Worm (Caenorhabditis elegans) whole organism, late embryonic: ENCODE data around the gene T09B9.1.

Experiments used
- C38D4.7 ChIP-seq: fragments of 200-800 bp; sonication (Bioruptor generic); optimal IDR thresholded peaks from 2 replicates; lab custom pipeline; 2018; ENCODE audit warnings: mild to moderate bottlenecking, missing genetic modification characterization, moderate library complexity, missing compliant biosample characterization
- F13H6.1 ChIP-seq: sonication (generic microtip); optimal IDR thresholded peaks from 2 replicates; lab custom pipeline; 2016; ENCODE audit warnings: missing genetic modification characterization, missing compliant biosample characterization
- K02D7.2 ChIP-seq: sonication (generic microtip); optimal IDR thresholded peaks from 2 replicates; lab custom pipeline; 2017; ENCODE audit warnings: mild to moderate bottlenecking, missing genetic modification characterization, missing compliant biosample characterization
- K09A11.1 ChIP-seq: sonication (generic microtip); optimal IDR thresholded peaks from 2 replicates; lab custom pipeline; 2017; ENCODE audit warnings: antibody characterized with exemption, mild to moderate bottlenecking, missing genetic modification characterization, missing compliant biosample characterization; ENCODE audit not compliant: insufficient read depth
- ceh-14 ChIP-seq: sonication (generic microtip); optimal IDR thresholded peaks from 2 replicates; lab custom pipeline; 2016; ENCODE audit warnings: missing genotype, missing genetic modification characterization, missing compliant biosample characterization
- ceh-18 ChIP-seq: sonication (generic microtip); optimal IDR thresholded peaks from 2 replicates; lab custom pipeline; 2016; ENCODE audit warnings: missing genetic modification characterization, missing compliant biosample characterization
- ceh-24 ChIP-seq: sonication (generic microtip); optimal IDR thresholded peaks from 2 replicates; lab custom pipeline; 2016; ENCODE audit warnings: mild to moderate bottlenecking, missing genetic modification characterization, missing compliant biosample characterization
- ceh-31 ChIP-seq: sonication (generic microtip); optimal IDR thresholded peaks from 2 replicates; lab custom pipeline; 2016; ENCODE audit warnings: missing genetic modification characterization, missing compliant biosample characterization
- ceh-34 ChIP-seq: sonication (generic microtip); optimal IDR thresholded peaks from 2 replicates; lab custom pipeline; 2016; ENCODE audit warnings: mild to moderate bottlenecking, missing genetic modification characterization, missing compliant biosample characterization
- ceh-45 ChIP-seq: fragments of 200-800 bp; sonication (Bioruptor generic); IDR thresholded peaks from 2 replicates; pipeline ENCODE4 v1.3.6; 2022; ENCODE audit warnings: missing genetic modification reagents, missing genetic modification characterization, missing compliant biosample characterization
- ceh-48 ChIP-seq: sonication (generic microtip); optimal IDR thresholded peaks from 2 replicates; lab custom pipeline; 2016; ENCODE audit warnings: missing genetic modification characterization, inconsistent platforms, missing compliant biosample characterization
- elt-2 ChIP-seq: sonication (generic microtip); optimal IDR thresholded peaks from 2 replicates; lab custom pipeline; 2016; ENCODE audit warnings: missing genetic modification reagents, missing genetic modification characterization, missing compliant biosample characterization
- elt-4 ChIP-seq: sonication (generic microtip); optimal IDR thresholded peaks from 2 replicates; lab custom pipeline; 2016; ENCODE audit warnings: missing genetic modification characterization, missing compliant biosample characterization
- ets-4 ChIP-seq: sonication (generic microtip); optimal IDR thresholded peaks from 2 replicates; lab custom pipeline; 2016; ENCODE audit warnings: missing genetic modification characterization, missing compliant biosample characterization
- lim-6 ChIP-seq: sonication (generic microtip); optimal IDR thresholded peaks from 2 replicates; lab custom pipeline; 2016; ENCODE audit warnings: missing genetic modification characterization, missing compliant biosample characterization
- nhr-11 ChIP-seq: fragments of 150-350 bp; optimal IDR thresholded peaks from 2 replicates; lab custom pipeline; 2014; ENCODE audit warnings: missing biosample characterization, missing genetic modification characterization
- nhr-232 ChIP-seq: sonication (generic microtip); optimal IDR thresholded peaks from 2 replicates; lab custom pipeline; 2016; ENCODE audit warnings: missing genetic modification characterization, missing compliant biosample characterization
- npax-4 ChIP-seq: sonication (generic microtip); optimal IDR thresholded peaks from 2 replicates; lab custom pipeline; 2016; ENCODE audit warnings: missing genetic modification characterization, missing compliant biosample characterization
- pag-3 ChIP-seq: sonication (generic microtip); optimal IDR thresholded peaks from 2 replicates; lab custom pipeline; 2016; ENCODE audit warnings: missing compliant biosample characterization, missing genetic modification characterization, borderline replicate concordance
- pax-1 ChIP-seq: fragments of 150-350 bp; optimal IDR thresholded peaks from 2 replicates; lab custom pipeline; 2014; ENCODE audit warnings: missing biosample characterization, missing genetic modification characterization
- pha-2 ChIP-seq: sonication (generic microtip); optimal IDR thresholded peaks from 2 replicates; lab custom pipeline; 2017; ENCODE audit warnings: mild to moderate bottlenecking, missing genetic modification characterization, missing compliant biosample characterization
- ref-2 ChIP-seq: sonication (generic microtip); optimal IDR thresholded peaks from 2 replicates; lab custom pipeline; 2016; ENCODE audit warnings: missing genetic modification characterization, missing compliant biosample characterization
- rnt-1 ChIP-seq: sonication (generic microtip); optimal IDR thresholded peaks from 2 replicates; lab custom pipeline; 2016; ENCODE audit warnings: missing genetic modification characterization, missing compliant biosample characterization
- sdc-2 ChIP-seq: sonication (generic microtip); optimal IDR thresholded peaks from 2 replicates; lab custom pipeline; 2016; ENCODE audit warnings: missing genotype, missing genetic modification characterization, missing compliant biosample characterization
- syd-9 ChIP-seq: sonication (generic microtip); optimal IDR thresholded peaks from 2 replicates; lab custom pipeline; 2016; ENCODE audit warnings: mild to moderate bottlenecking, missing genetic modification characterization, moderate library complexity, missing compliant biosample characterization
- tbx-2 ChIP-seq: sonication (generic microtip); optimal IDR thresholded peaks from 2 replicates; lab custom pipeline; 2016; ENCODE audit warnings: missing genetic modification characterization, missing compliant biosample characterization
- unc-42 ChIP-seq: sonication (generic microtip); optimal IDR thresholded peaks from 2 replicates; lab custom pipeline; 2016; ENCODE audit warnings: missing genotype, missing genetic modification characterization, missing compliant biosample characterization
- zip-5 ChIP-seq: sonication (generic microtip); optimal IDR thresholded peaks from 2 replicates; lab custom pipeline; 2016; ENCODE audit warnings: missing genetic modification characterization, missing compliant biosample characterization

T09B9.1 gene

ce11 chrX:9789110-9789509 is 32.0 kb downstream of the T09B9.1 start, which contains the start of gene F36G3.1:
TSS of gene F36G3.1 (minus strand) at chrX:9789210.
- TF ChIP-seq pag-3 (tag; lab: Kevin White, UChicago) (no peak), sdc-2 (tag; lab: Kevin White, UChicago) (no peak), tbx-2 (tag; lab: Kevin White, UChicago) (no peak)

ce11 chrX:9794173-9794572 is 37.1 kb downstream of the T09B9.1 start, which contains the start of gene F36G3.2:
TSS of gene F36G3.2 (minus strand) at chrX:9794273.
- TF ChIP-seq npax-4 (tag; lab: Kevin White, UChicago) (no peak), rnt-1 (tag; lab: Kevin White, UChicago) (no peak), ets-4 (tag; lab: Kevin White, UChicago) (no peak), nhr-11 (tag; lab: Kevin White, UChicago) (no peak), zip-5 (no peak), nhr-232 (tag; lab: Kevin White, UChicago) (no peak), C38D4.7 (no peak), pag-3 (tag; lab: Kevin White, UChicago) (no peak), ceh-45 (no peak), ceh-48 (tag; lab: Kevin White, UChicago) (no peak), ceh-18 (no peak)

ce11 chrX:9795579-9795978 is 38.5 kb downstream of the T09B9.1 start:
- no peak for TF ChIP-seq ceh-18
- peak; percentile 52 for TF ChIP-seq elt-2 (tag; lab: Kevin White, UChicago)

- no peak for TF ChIP-seq ref-2
- no peak for TF ChIP-seq pha-2 (tag; lab: Kevin White, UChicago)
- no peak for TF ChIP-seq C38D4.7
- TF ChIP-seq npax-4 (tag; lab: Kevin White, UChicago): no peak
- TF ChIP-seq K02D7.2: no peak
- TF ChIP-seq syd-9 (tag; lab: Kevin White, UChicago): no peak
- no peak for TF ChIP-seq lim-6 (tag; lab: Kevin White, UChicago)
- TF ChIP-seq ceh-24 (tag; lab: Kevin White, UChicago): no peak
- TF ChIP-seq F13H6.1 (tag; lab: Kevin White, UChicago): no peak
- no peak for TF ChIP-seq elt-4 (tag; lab: Kevin White, UChicago)
- no peak for TF ChIP-seq pax-1 (tag; lab: Kevin White, UChicago)
Measured at ce11 chrX:9796063-9796462, 39.0 kb downstream of the T09B9.1 start.

ce11 chrX:9798530-9798929 is 41.5 kb downstream of the T09B9.1 start, which contains the start of gene F36G3.3:
TSS of gene F36G3.3 (plus strand) at chrX:9798835.
- TF ChIP-seq unc-42 (tag; lab: Kevin White, UChicago) (peak; percentile 35), ceh-14 (tag; lab: Kevin White, UChicago) (no peak)

- TF ChIP-seq unc-42 (tag; lab: Kevin White, UChicago): peak; percentile 97
- TF ChIP-seq ceh-34: no peak
Measured at ce11 chrX:9803603-9804002, 46.5 kb downstream of the T09B9.1 start.

- TF ChIP-seq ceh-31 (tag; lab: Kevin White, UChicago) (peak; percentile 62), K09A11.1 (tag; lab: Kevin White, UChicago) (no peak)
Measured at ce11 chrX:9804735-9805134, 47.7 kb downstream of the T09B9.1 start.

ce11 chrX:9805426-9805825 is 48.4 kb downstream of the T09B9.1 start:
- TF ChIP-seq unc-42 (tag; lab: Kevin White, UChicago) (peak; percentile 87), tbx-2 (tag; lab: Kevin White, UChicago) (no peak)
- TF ChIP-seq, all 69 proteins: peak for 1
